Worm (Caenorhabditis elegans): ENCODE data around the gene sre-3.

- TF ChIP-seq nhr-28 (tag; optimal IDR thresholded peaks at IDR 0.05) (no peak), nhr-11 (tag; optimal IDR thresholded peaks at IDR 0.05) (no peak), grh-1 (GFP tag; IDR thresholded peaks at IDR 0.05) (no peak)
These were observed 11.4 kb upstream of the sre-3 start, which contains the start of the genes mtch-1 and rpb-4 for ce11 chrII:7374143-7374542.

All from whole organism, L1 larva.